Fruit fly (Drosophila melanogaster) whole organism, embryonic: ENCODE data around the gene CG32847.

Source experiments
- Blimp-1 ChIP-seq: fragments of 200-800 bp; sonication (Bioruptor generic); optimal IDR thresholded peaks from 3 replicates; lab custom pipeline; 2018; ENCODE audit warnings: missing biosample characterization, missing genetic modification characterization, mild to moderate bottlenecking, moderate library complexity, missing genetic modification reagents
- CG12659 ChIP-seq: fragments of 200-800 bp; sonication (Bioruptor generic); optimal IDR thresholded peaks from 3 replicates; lab custom pipeline; 2017; ENCODE audit warnings: mild to moderate bottlenecking, missing biosample characterization, missing genetic modification reagents, missing genetic modification characterization
- CG13287 ChIP-seq: fragments of 200-800 bp; sonication (Bioruptor generic); IDR thresholded peaks from 2 replicates; pipeline ENCODE4 v1.3.6; 2022; ENCODE audit warnings: missing biosample characterization, missing genetic modification characterization; ENCODE audit not compliant: partially characterized antibody
- CG13296 ChIP-seq: fragments of 200-800 bp; sonication (Bioruptor generic); optimal IDR thresholded peaks from 3 replicates; lab custom pipeline; 2018; ENCODE audit warnings: missing biosample characterization, mild to moderate bottlenecking, missing genetic modification characterization
- CG15601 ChIP-seq: fragments of 200-800 bp; sonication (Bioruptor generic); optimal IDR thresholded peaks from 3 replicates; lab custom pipeline; 2019; ENCODE audit warnings: missing biosample characterization, mild to moderate bottlenecking, missing genetic modification characterization, moderate library complexity
- CG1602 ChIP-seq: fragments of 200-800 bp; sonication (Bioruptor generic); optimal IDR thresholded peaks from 3 replicates; lab custom pipeline; 2016; ENCODE audit warnings: missing biosample characterization, missing genetic modification characterization
- CG16813 ChIP-seq: fragments of 200-800 bp; sonication (Bioruptor generic); IDR thresholded peaks from 3 replicates; pipeline ENCODE4 v1.3.6; 2022; ENCODE audit warnings: missing biosample characterization, missing genetic modification characterization; ENCODE audit not compliant: partially characterized antibody
- CG17361 ChIP-seq: fragments of 200-800 bp; sonication (Bioruptor generic); IDR thresholded peaks from 3 replicates; pipeline ENCODE4 v1.3.6; 2022; ENCODE audit warnings: missing biosample characterization, missing genetic modification characterization
- CG2116 ChIP-seq: fragments of 200-800 bp; sonication (Bioruptor generic); optimal IDR thresholded peaks from 3 replicates; lab custom pipeline; 2018; ENCODE audit warnings: missing biosample characterization, mild to moderate bottlenecking, missing genetic modification characterization
- CG2120 ChIP-seq: fragments of 200-800 bp; sonication (Bioruptor generic); optimal IDR thresholded peaks from 3 replicates; lab custom pipeline; 2016; ENCODE audit warnings: missing biosample characterization, missing genetic modification characterization
- CG2712 ChIP-seq: fragments of 200-800 bp; optimal IDR thresholded peaks from 3 replicates; lab custom pipeline; 2019; ENCODE audit warnings: missing biosample characterization, mild to moderate bottlenecking, missing genetic modification characterization, moderate library complexity
- CG30020 ChIP-seq: fragments of 200-800 bp; optimal IDR thresholded peaks from 2 replicates; lab custom pipeline; 2019; ENCODE audit warnings: missing biosample characterization, mild to moderate bottlenecking, missing genetic modification characterization, moderate library complexity
- CG30403 ChIP-seq: fragments of 200-800 bp; sonication (Bioruptor generic); optimal IDR thresholded peaks from 3 replicates; lab custom pipeline; 2016; ENCODE audit warnings: missing biosample characterization, missing genetic modification characterization
- CG31365 ChIP-seq: fragments of 200-800 bp; sonication (Bioruptor generic); optimal IDR thresholded peaks from 2 replicates; lab custom pipeline; 2018; ENCODE audit warnings: missing biosample characterization, mild to moderate bottlenecking, missing genetic modification characterization
- CG4424 ChIP-seq: fragments of 200-800 bp; sonication (Bioruptor generic); optimal IDR thresholded peaks from 3 replicates; lab custom pipeline; 2016; ENCODE audit warnings: missing biosample characterization, missing genetic modification characterization
- CG5953 ChIP-seq: fragments of 200-800 bp; sonication (Bioruptor generic); IDR thresholded peaks from 2 replicates; pipeline ENCODE4 v1.3.6; 2022; ENCODE audit warnings: missing biosample characterization, missing genetic modification characterization
- CG6272 ChIP-seq: fragments of 200-800 bp; sonication (Bioruptor generic); IDR thresholded peaks from 2 replicates; pipeline ENCODE4 v1.3.6; 2022; ENCODE audit warnings: missing biosample characterization, missing genetic modification characterization
- CG7928 ChIP-seq: fragments of 200-800 bp; sonication (Bioruptor generic); optimal IDR thresholded peaks from 2 replicates; lab custom pipeline; 2017; ENCODE audit warnings: missing biosample characterization, mild to moderate bottlenecking, missing genetic modification characterization
- CG7987 ChIP-seq: fragments of 200-800 bp; sonication (Bioruptor generic); optimal IDR thresholded peaks from 2 replicates; lab custom pipeline; 2018; ENCODE audit warnings: missing biosample characterization, mild to moderate bottlenecking, missing genetic modification characterization, moderate library complexity
- CG9727 ChIP-seq: fragments of 200-800 bp; sonication (Bioruptor generic); optimal IDR thresholded peaks from 3 replicates; lab custom pipeline; 2017; ENCODE audit warnings: missing biosample characterization, mild to moderate bottlenecking, missing genetic modification characterization
- CHES-1-like ChIP-seq: fragments of 200-800 bp; sonication (Bioruptor generic); optimal IDR thresholded peaks from 2 replicates; lab custom pipeline; 2016; ENCODE audit warnings: missing biosample characterization, missing genetic modification characterization
- CTCF ChIP-seq: fragments of 200-800 bp; sonication (Bioruptor generic); optimal IDR thresholded peaks from 2 replicates; lab custom pipeline; 2017; ENCODE audit warnings: missing biosample characterization, mild to moderate bottlenecking, missing genetic modification characterization, moderate library complexity
- Dip2 ChIP-seq: fragments of 200-800 bp; sonication (Bioruptor generic); IDR thresholded peaks from 2 replicates; pipeline ENCODE4 v1.3.6; 2022; ENCODE audit warnings: missing biosample characterization, missing genetic modification characterization
- Dll ChIP-seq: fragments of 200-800 bp; sonication (Bioruptor generic); IDR thresholded peaks from 4 replicates; pipeline ENCODE4 v1.3.6; 2022; ENCODE audit warnings: missing biosample characterization, missing genetic modification characterization; ENCODE audit not compliant: partially characterized antibody
- Ets65A ChIP-seq: fragments of 200-800 bp; sonication (Bioruptor generic); peaks from one replicate; lab custom pipeline; 2016; ENCODE audit warnings: missing biosample characterization, missing genetic modification characterization
- Gsc ChIP-seq: fragments of 200-800 bp; sonication (Bioruptor generic); IDR thresholded peaks from 2 replicates; pipeline ENCODE4 v1.3.6; 2022; ENCODE audit warnings: missing biosample characterization, missing genetic modification characterization
- MBD-R2 ChIP-seq: fragments of 200-800 bp; sonication (Bioruptor generic); IDR thresholded peaks from 2 replicates; pipeline ENCODE4 v1.3.6; 2022; ENCODE audit warnings: missing biosample characterization, missing genetic modification characterization
- NC2α ChIP-seq: fragments of 200-800 bp; sonication (Bioruptor generic); optimal IDR thresholded peaks from 2 replicates; lab custom pipeline; 2016; ENCODE audit warnings: missing biosample characterization, missing genetic modification characterization
- Rfx ChIP-seq: fragments of 200-800 bp; sonication (Bioruptor generic); IDR thresholded peaks from 2 replicates; pipeline ENCODE4 v1.3.6; 2022; ENCODE audit warnings: missing biosample characterization, missing genetic modification characterization
- Rx ChIP-seq: fragments of 200-800 bp; sonication (Bioruptor generic); IDR thresholded peaks from 2 replicates; pipeline ENCODE4 v1.3.6; 2022; ENCODE audit warnings: missing biosample characterization, missing genetic modification characterization
- Spps ChIP-seq: fragments of 200-800 bp; sonication (Bioruptor generic); optimal IDR thresholded peaks from 2 replicates; lab custom pipeline; 2018; ENCODE audit warnings: missing biosample characterization, mild to moderate bottlenecking, missing genetic modification characterization
- Trl ChIP-seq, 3 experiments: fragments of >200 bp in 2 of 3; fragments of 200-800 bp in 1 of 3; sonication (Bioruptor generic) in 1 of 3; optimal IDR thresholded peaks; 2 replicates in 1 of 3; 3 replicates in 2 of 3; lab custom pipeline; 2016 to 2017; ENCODE audit warnings: missing biosample characterization in 1 of 3, missing genetic modification characterization in 1 of 3
- ash1 ChIP-seq: fragments of 200-800 bp; sonication (Bioruptor generic); optimal IDR thresholded peaks from 2 replicates; lab custom pipeline; 2018; ENCODE audit warnings: missing biosample characterization, mild to moderate bottlenecking, missing genetic modification characterization
- chm ChIP-seq: fragments of 200-800 bp; sonication (Bioruptor generic); IDR thresholded peaks from 2 replicates; pipeline ENCODE4 v1.3.6; 2022; ENCODE audit warnings: missing biosample characterization, missing genetic modification characterization
- dimm ChIP-seq: fragments of 200-800 bp; sonication (Bioruptor generic); IDR thresholded peaks from 2 replicates; pipeline ENCODE4 v1.3.6; 2022; ENCODE audit warnings: missing biosample characterization, missing genetic modification characterization
- disco-r ChIP-seq: fragments of 200-800 bp; sonication (Bioruptor generic); optimal IDR thresholded peaks from 2 replicates; lab custom pipeline; 2016; ENCODE audit warnings: missing biosample characterization, missing genetic modification characterization
- ems ChIP-seq: fragments of 200-800 bp; sonication (Bioruptor generic); optimal IDR thresholded peaks from 3 replicates; lab custom pipeline; 2016; ENCODE audit warnings: missing biosample characterization, missing genetic modification characterization
- hb ChIP-seq: fragments of 200-800 bp; sonication (Bioruptor generic); IDR thresholded peaks from 3 replicates; pipeline ENCODE4 v1.3.6; 2022; ENCODE audit warnings: missing biosample characterization, missing genetic modification characterization; ENCODE audit not compliant: partially characterized antibody
- hth ChIP-seq: fragments of >200 bp; optimal IDR thresholded peaks from 2 replicates; lab custom pipeline; 2017; ENCODE audit warnings: inconsistent platforms
- jing ChIP-seq: fragments of 200-800 bp; sonication (Bioruptor generic); optimal IDR thresholded peaks from 2 replicates; lab custom pipeline; 2018; ENCODE audit warnings: missing biosample characterization, mild to moderate bottlenecking, missing genetic modification characterization
- luna ChIP-seq: fragments of 200-800 bp; sonication (Bioruptor generic); optimal IDR thresholded peaks from 2 replicates; lab custom pipeline; 2016; ENCODE audit warnings: missing biosample characterization, missing genetic modification characterization
- maf-S ChIP-seq: fragments of 200-800 bp; sonication (Bioruptor generic); optimal IDR thresholded peaks from 2 replicates; lab custom pipeline; 2016; ENCODE audit warnings: missing biosample characterization, missing genetic modification characterization
- mld ChIP-seq: fragments of 200-800 bp; sonication (Bioruptor generic); IDR thresholded peaks from 3 replicates; pipeline ENCODE4 v1.3.6; 2022; ENCODE audit warnings: missing biosample characterization, missing genetic modification characterization; ENCODE audit not compliant: partially characterized antibody
- prd ChIP-seq, 3 experiments: fragments of >200 bp in 2 of 3; fragments of 200-800 bp in 1 of 3; sonication (Bioruptor generic) in 1 of 3; optimal IDR thresholded peaks in 2 of 3; IDR thresholded peaks in 1 of 3; 2 replicates in 2 of 3; 3 replicates in 1 of 3; pipeline versions ENCODE4 v1.3.6 to Lab custom; 2017 to 2022; ENCODE audit warnings: missing biosample characterization in 1 of 3, missing genetic modification characterization in 1 of 3
- repo ChIP-seq: fragments of 200-800 bp; sonication (Bioruptor generic); optimal IDR thresholded peaks from 2 replicates; lab custom pipeline; 2016; ENCODE audit warnings: missing biosample characterization, missing genetic modification characterization
- sob ChIP-seq: fragments of 200-800 bp; sonication (Bioruptor generic); IDR thresholded peaks from 2 replicates; pipeline ENCODE4 v1.3.6; 2022; ENCODE audit warnings: missing biosample characterization, missing genetic modification characterization
- sqz ChIP-seq: fragments of 200-800 bp; sonication (Bioruptor generic); optimal IDR thresholded peaks from 3 replicates; lab custom pipeline; 2018; ENCODE audit warnings: missing biosample characterization, mild to moderate bottlenecking, missing genetic modification characterization
- zen2 ChIP-seq: fragments of 200-800 bp; sonication (Bioruptor generic); IDR thresholded peaks from 3 replicates; pipeline ENCODE4 v1.3.6; 2022; ENCODE audit warnings: missing biosample characterization, missing genetic modification characterization; ENCODE audit not compliant: partially characterized antibody

Gene CG32847

dm6 chr3L:15142004-15142890 is 20.9 kb downstream of the CG32847 start, which contains the start of gene Pdi (continued):
- peak; percentile 40 for TF ChIP-seq CG9727 (GFP tag; lab: Kevin White, UChicago)
- peak; percentile 72 for TF ChIP-seq chm (GFP tag; lab: Robert Waterston, UW)
- no peak for TF ChIP-seq hth (lab: Kevin White, UChicago)
- peak; percentile 29; the same call in 1 of the 2 replicates for TF ChIP-seq MBD-R2
- peak; percentile 0 for TF ChIP-seq CG1602 (GFP tag; lab: Kevin White, UChicago)
- TF ChIP-seq ems (GFP tag; lab: Kevin White, UChicago), result peak; percentile 35
- TF ChIP-seq hb (GFP tag; lab: Robert Waterston, UW), result peak; percentile 67
- TF ChIP-seq repo (GFP tag; lab: Kevin White, UChicago), result peak; percentile 2
- peak in 1 of 2 experiments; percentile 55 for TF ChIP-seq Trl (optimal IDR thresholded peaks at IDR 0.05; lab: Kevin White, UChicago)
- no peak for TF ChIP-seq Trl (GFP tag; optimal IDR thresholded peaks at IDR 0.05; lab: Kevin White, UChicago)
- no peak for TF ChIP-seq disco-r (GFP tag; lab: Kevin White, UChicago)
- no peak for TF ChIP-seq zen2
- TF ChIP-seq CG5953 (GFP tag; lab: Robert Waterston, UW), result no peak
- TF ChIP-seq CG7928 (GFP tag; lab: Kevin White, UChicago), result peak; percentile 26
- peak; percentile 97 for TF ChIP-seq Dip2 (GFP tag; lab: Robert Waterston, UW)
- peak; percentile 53 for TF ChIP-seq CG30020
- peak; percentile 34 for TF ChIP-seq CG15601 (tag; lab: Kevin White, UChicago)
- no peak for TF ChIP-seq Gsc (GFP tag; lab: Robert Waterston, UW)
- peak; percentile 88 for TF ChIP-seq CG13287
- peak; percentile 44 for TF ChIP-seq CG4424 (GFP tag; lab: Kevin White, UChicago)
- peak; percentile 9 for TF ChIP-seq maf-S (GFP tag; lab: Kevin White, UChicago)
- TF ChIP-seq mld (GFP tag; lab: Robert Waterston, UW), result peak; percentile 46; the same call in 1 of the 3 replicates
- peak; percentile 31 for TF ChIP-seq CG13296 (GFP tag; lab: Kevin White, UChicago)
- no peak for TF ChIP-seq Rx (GFP tag; lab: Robert Waterston, UW)
- TF ChIP-seq CG16813 (GFP tag; lab: Robert Waterston, UW), result peak; percentile 75
- peak; percentile 24 for TF ChIP-seq Blimp-1 (GFP tag; lab: Kevin White, UChicago)
- no peak for TF ChIP-seq prd (optimal IDR thresholded peaks at IDR 0.05; lab: Kevin White, UChicago)
- TF ChIP-seq prd (GFP tag; IDR thresholded peaks at IDR 0.05; lab: Robert Waterston, UW), result no peak
- TF ChIP-seq Rfx (GFP tag; lab: Robert Waterston, UW), result peak; percentile 59
- TF ChIP-seq Dll, result peak; percentile 73
- TF ChIP-seq CG7987, result peak; percentile 49
- peak; percentile 39; the same call in 2 of the 3 replicates for TF ChIP-seq CG17361
- peak; percentile 38 for TF ChIP-seq sqz (GFP tag; lab: Kevin White, UChicago)
- TF ChIP-seq NC2α (GFP tag; lab: Kevin White, UChicago), result peak; percentile 75
- no peak for TF ChIP-seq dimm (GFP tag; lab: Robert Waterston, UW)
- TF ChIP-seq Spps (tag; lab: Kevin White, UChicago), result peak; percentile 16
- no peak for TF ChIP-seq ash1
- peak; percentile 47 for TF ChIP-seq CG2712 (tag; lab: Kevin White, UChicago)
- TF ChIP-seq Ets65A (GFP tag; lab: Kevin White, UChicago), result peak; percentile 86
- peak; percentile 13 for TF ChIP-seq CG31365 (tag; lab: Kevin White, UChicago)
- TF ChIP-seq CHES-1-like (GFP tag; lab: Kevin White, UChicago), result no peak
- TF ChIP-seq CG12659 (GFP tag; lab: Kevin White, UChicago), result peak; percentile 81
- TF ChIP-seq CG2116 (GFP tag; lab: Kevin White, UChicago), result peak; percentile 62
- TF ChIP-seq CG30403 (GFP tag; lab: Kevin White, UChicago), result peak; percentile 21
- TF ChIP-seq CTCF (GFP tag; lab: Kevin White, UChicago), result peak; percentile 97
- TF ChIP-seq luna (GFP tag; lab: Kevin White, UChicago), result peak; percentile 24
- peak; percentile 25 for TF ChIP-seq CG2120 (GFP tag; lab: Kevin White, UChicago)
- TF ChIP-seq sob (GFP tag; lab: Robert Waterston, UW), result peak; percentile 60; the same call in 1 of the 2 replicates
- TF ChIP-seq jing (GFP tag; lab: Kevin White, UChicago), result no peak
- 0 out of 2 replicates have a peak, but pooled peaks have one; percentile 41 for TF ChIP-seq CG6272 (GFP tag; lab: Robert Waterston, UW)
